Worm (Caenorhabditis elegans) whole organism, early embryonic: ENCODE measurements around the gene Y57A10A.27.

ENCODE experiments used
- B0310.2 ChIP-seq: sonication (generic microtip); optimal IDR thresholded peaks from 2 replicates; lab custom pipeline; 2016; ENCODE audit warnings: mild to moderate bottlenecking, missing genetic modification characterization, missing compliant biosample characterization
- F13C5.2 ChIP-seq: sonication (generic microtip); optimal IDR thresholded peaks from 2 replicates; lab custom pipeline; 2017; ENCODE audit warnings: mild to moderate bottlenecking, missing genetic modification characterization, inconsistent platforms, missing compliant biosample characterization
- aly-1 ChIP-seq: sonication (generic microtip); optimal IDR thresholded peaks from 2 replicates; lab custom pipeline; 2016; ENCODE audit warnings: missing genetic modification characterization, missing compliant biosample characterization
- ama-1 ChIP-seq: fragments of 150-350 bp; optimal IDR thresholded peaks from 2 replicates; lab custom pipeline; 2014
- ceh-13 ChIP-seq: fragments of 200-800 bp; sonication (Bioruptor generic); optimal IDR thresholded peaks from 2 replicates; lab custom pipeline; 2018; ENCODE audit warnings: mild to moderate bottlenecking, missing genetic modification characterization, missing compliant biosample characterization
- ceh-36 ChIP-seq: sonication (generic microtip); optimal IDR thresholded peaks from 2 replicates; lab custom pipeline; 2016; ENCODE audit warnings: missing genetic modification characterization, inconsistent platforms, missing compliant biosample characterization
- ets-7 ChIP-seq: sonication (generic microtip); optimal IDR thresholded peaks from 2 replicates; lab custom pipeline; 2016; ENCODE audit warnings: missing genotype, missing genetic modification characterization, missing compliant biosample characterization
- flt-1 ChIP-seq: fragments of 200-800 bp; sonication (Bioruptor generic); IDR thresholded peaks from 2 replicates; pipeline ENCODE4 v1.3.6; 2022; ENCODE audit warnings: missing genetic modification characterization, missing compliant biosample characterization
- hmbx-1 ChIP-seq: sonication (generic microtip); optimal IDR thresholded peaks from 2 replicates; lab custom pipeline; 2016; ENCODE audit warnings: mild to moderate bottlenecking, missing genetic modification characterization, missing compliant biosample characterization
- hmg-4 ChIP-seq: fragments of 200-800 bp; sonication (Bioruptor generic); optimal IDR thresholded peaks from 2 replicates; lab custom pipeline; 2018; ENCODE audit warnings: mild to moderate bottlenecking, missing genetic modification characterization, missing compliant biosample characterization
- hnd-1 ChIP-seq: sonication (generic microtip); optimal IDR thresholded peaks from 2 replicates; lab custom pipeline; 2016; ENCODE audit warnings: missing genetic modification characterization, missing compliant biosample characterization
- pes-1 ChIP-seq: fragments of 200-800 bp; sonication (Bioruptor generic); IDR thresholded peaks from 2 replicates; pipeline ENCODE4 v1.3.6; 2022; ENCODE audit warnings: missing genetic modification reagents, missing genetic modification characterization, missing compliant biosample characterization
- scrt-1 ChIP-seq: fragments of 200-800 bp; sonication (Bioruptor generic); IDR thresholded peaks from 2 replicates; pipeline ENCODE4 v1.3.6; 2022; ENCODE audit warnings: missing genetic modification characterization, missing compliant biosample characterization
- sea-1 ChIP-seq: fragments of 200-800 bp; sonication (Bioruptor generic); conservative IDR thresholded peaks from 2 replicates; pipeline ENCODE4 v1.3.6; 2022; ENCODE audit warnings: missing genetic modification characterization, missing compliant biosample characterization
- tbx-11 ChIP-seq: fragments of 200-800 bp; sonication (Bioruptor generic); IDR thresholded peaks from 2 replicates; pipeline ENCODE4 v1.3.6; 2022; ENCODE audit warnings: missing genetic modification characterization, missing compliant biosample characterization
- tbx-37 ChIP-seq: fragments of 200-800 bp; sonication (Bioruptor generic); conservative IDR thresholded peaks from 2 replicates; pipeline ENCODE4 v1.3.6; 2022; ENCODE audit warnings: missing genetic modification reagents, missing genetic modification characterization, missing compliant biosample characterization
- tra-4 ChIP-seq: sonication (generic microtip); optimal IDR thresholded peaks from 2 replicates; lab custom pipeline; 2017; ENCODE audit warnings: missing genetic modification characterization, missing compliant biosample characterization

Gene Y57A10A.27

ce11 chrII:12301233-12301632, 26.4 kb upstream of the Y57A10A.27 start:
- no peak for TF ChIP-seq hmg-4
- TF ChIP-seq ceh-36 (tag; lab: Kevin White, UChicago): no peak
- TF ChIP-seq scrt-1 (GFP tag; lab: Robert Waterston, UW): no peak
- TF ChIP-seq aly-1 (tag; lab: Kevin White, UChicago): no peak
- TF ChIP-seq pes-1: no peak
- no peak for TF ChIP-seq sea-1 (GFP tag; lab: Robert Waterston, UW)

ce11 chrII:12300680-12301079, 25.8 kb upstream of the Y57A10A.27 start:
- TF ChIP-seq tra-4 (no peak), hmg-4 (no peak), pes-1 (no peak), ceh-13 (GFP tag; lab: Kevin White, UChicago) (no peak), tbx-37 (GFP tag; lab: Robert Waterston, UW) (no peak), hmbx-1 (tag; lab: Kevin White, UChicago) (no peak), tbx-11 (GFP tag; lab: Robert Waterston, UW) (no peak), flt-1 (GFP tag; lab: Robert Waterston, UW) (no peak), ets-7 (tag; lab: Kevin White, UChicago) (no peak), F13C5.2 (no peak), B0310.2 (tag; lab: Kevin White, UChicago) (no peak), ama-1 (no peak), hnd-1 (tag; lab: Kevin White, UChicago) (no peak), ceh-36 (tag; lab: Kevin White, UChicago) (no peak), sea-1 (GFP tag; lab: Robert Waterston, UW) (no peak), aly-1 (tag; lab: Kevin White, UChicago) (no peak), scrt-1 (GFP tag; lab: Robert Waterston, UW) (no peak)

- TF ChIP-seq hmg-4 (no peak), sea-1 (GFP tag; lab: Robert Waterston, UW) (no peak), hnd-1 (tag; lab: Kevin White, UChicago) (no peak), scrt-1 (GFP tag; lab: Robert Waterston, UW) (no peak), ceh-13 (GFP tag; lab: Kevin White, UChicago) (no peak)
These were observed 21.7 kb upstream of the Y57A10A.27 start for ce11 chrII:12296591-12296990.

ce11 chrII:12289085-12289484, 14.2 kb upstream of the Y57A10A.27 start, which contains the start of gene Y57A10A.31:
Gene Y57A10A.31 (plus strand): TSS chrII:12289385.
- TF ChIP-seq aly-1 (tag; lab: Kevin White, UChicago) (no peak), hmbx-1 (tag; lab: Kevin White, UChicago) (no peak), hmg-4 (no peak)

ce11 chrII:12284045-12284444, 9.2 kb upstream of the Y57A10A.27 start:
- no peak for TF ChIP-seq scrt-1 (GFP tag; lab: Robert Waterston, UW)
- TF ChIP-seq pes-1: no peak
- TF ChIP-seq F13C5.2: no peak
- no peak for TF ChIP-seq ama-1
- no peak for TF ChIP-seq hnd-1 (tag; lab: Kevin White, UChicago)
- no peak for TF ChIP-seq ceh-13 (GFP tag; lab: Kevin White, UChicago)
- no peak for TF ChIP-seq ets-7 (tag; lab: Kevin White, UChicago)
- no peak for TF ChIP-seq tra-4
- TF ChIP-seq sea-1 (GFP tag; lab: Robert Waterston, UW): no peak
- no peak for TF ChIP-seq ceh-36 (tag; lab: Kevin White, UChicago)
- TF ChIP-seq flt-1 (GFP tag; lab: Robert Waterston, UW): no peak
- no peak for TF ChIP-seq hmbx-1 (tag; lab: Kevin White, UChicago)
- no peak for TF ChIP-seq B0310.2 (tag; lab: Kevin White, UChicago)
- no peak for TF ChIP-seq tbx-37 (GFP tag; lab: Robert Waterston, UW)

ce11 chrII:12280360-12280759, 5.5 kb upstream of the Y57A10A.27 start, which contains the start of gene ife-5:
Gene ife-5 (plus strand): TSS chrII:12280660.
- TF ChIP-seq scrt-1 (GFP tag; lab: Robert Waterston, UW): no peak
- no peak for TF ChIP-seq hnd-1 (tag; lab: Kevin White, UChicago)
- TF ChIP-seq tbx-11 (GFP tag; lab: Robert Waterston, UW): no peak
- no peak for TF ChIP-seq pes-1
- TF ChIP-seq aly-1 (tag; lab: Kevin White, UChicago): no peak
- no peak for TF ChIP-seq hmbx-1 (tag; lab: Kevin White, UChicago)
- no peak for TF ChIP-seq ets-7 (tag; lab: Kevin White, UChicago)
- no peak for TF ChIP-seq ceh-36 (tag; lab: Kevin White, UChicago)
- TF ChIP-seq sea-1 (GFP tag; lab: Robert Waterston, UW): no peak
- TF ChIP-seq tra-4: no peak
- no peak for TF ChIP-seq B0310.2 (tag; lab: Kevin White, UChicago)
- TF ChIP-seq ceh-13 (GFP tag; lab: Kevin White, UChicago): no peak
- TF ChIP-seq hmg-4: no peak
- no peak for TF ChIP-seq flt-1 (GFP tag; lab: Robert Waterston, UW)
- TF ChIP-seq ama-1: no peak
- TF ChIP-seq tbx-37 (GFP tag; lab: Robert Waterston, UW): no peak
- no peak for TF ChIP-seq F13C5.2

- TF ChIP-seq hmg-4 (no peak), ets-7 (tag; lab: Kevin White, UChicago) (no peak), aly-1 (tag; lab: Kevin White, UChicago) (no peak), F13C5.2 (no peak), hnd-1 (tag; lab: Kevin White, UChicago) (no peak), ceh-13 (GFP tag; lab: Kevin White, UChicago) (no peak), tbx-11 (GFP tag; lab: Robert Waterston, UW) (no peak), hmbx-1 (tag; lab: Kevin White, UChicago) (no peak), B0310.2 (tag; lab: Kevin White, UChicago) (no peak), flt-1 (GFP tag; lab: Robert Waterston, UW) (no peak), scrt-1 (GFP tag; lab: Robert Waterston, UW) (no peak), tra-4 (no peak), ceh-36 (tag; lab: Kevin White, UChicago) (no peak), pes-1 (no peak), sea-1 (GFP tag; lab: Robert Waterston, UW) (no peak), ama-1 (no peak), tbx-37 (GFP tag; lab: Robert Waterston, UW) (no peak)
These were observed 4.4 kb upstream of the Y57A10A.27 start, which contains the start of the genes tric-1B.2 and Y57A10A.29 for ce11 chrII:12279259-12279658. Gene tric-1B.2 (minus strand): TSS chrII:12279387. Gene Y57A10A.29 (plus strand): TSS chrII:12279561.
